Fruit fly (Drosophila melanogaster) whole organism, wandering third instar larva: ENCODE data around the gene Gdi.

Experiments
- Abd-B ChIP-seq: fragments of >200 bp; optimal IDR thresholded peaks from 2 replicates; lab custom pipeline; 2017; ENCODE audit warnings: missing biosample characterization, missing genetic modification characterization
- Dif ChIP-seq: fragments of 200-275, 200-300 bp; sonication (Bioruptor generic); optimal IDR thresholded peaks from 2 replicates; lab custom pipeline; 2018; ENCODE audit warnings: missing biosample characterization, missing genetic modification characterization; ENCODE audit not compliant: partially characterized antibody
- Hr78 ChIP-seq: fragments of >200 bp; optimal IDR thresholded peaks from 2 replicates; lab custom pipeline; 2017; ENCODE audit warnings: missing biosample characterization, missing genetic modification characterization
- dl ChIP-seq, 2 experiments: fragments of 175-275, 200-275 bp in 1 of 2; fragments of 200-275 bp in 1 of 2; sonication (Bioruptor generic); optimal IDR thresholded peaks; lab custom pipeline; 2018; ENCODE audit warnings: mild to moderate bottlenecking in 2 of 2, missing biosample characterization in 2 of 2, missing genetic modification characterization in 2 of 2, moderate library complexity in 2 of 2; ENCODE audit not compliant: partially characterized antibody in 2 of 2, insufficient read depth in 1 of 2
- h ChIP-seq: fragments of 200-800 bp; sonication (Bioruptor generic); optimal IDR thresholded peaks from 3 replicates; lab custom pipeline; 2016; ENCODE audit warnings: missing biosample characterization, mild to moderate bottlenecking, missing genetic modification characterization
- jim ChIP-seq: fragments of 175-275, 200-325 bp; sonication (Bioruptor generic); optimal IDR thresholded peaks from 2 replicates; lab custom pipeline; 2016; ENCODE audit warnings: missing biosample characterization, mild to moderate bottlenecking, missing genetic modification characterization
- psq ChIP-seq: fragments of 200-800 bp; sonication (Bioruptor generic); optimal IDR thresholded peaks from 3 replicates; lab custom pipeline; 2017; ENCODE audit warnings: missing biosample characterization, mild to moderate bottlenecking, missing genetic modification characterization, moderate library complexity
- woc ChIP-seq: sonication (Bioruptor generic); optimal IDR thresholded peaks from 2 replicates; lab custom pipeline; 2016; ENCODE audit warnings: missing biosample characterization, mild to moderate bottlenecking, missing genetic modification characterization

dm6 chr2L:9457456-9457855 is 37.2 kb downstream of the Gdi start:
- TF ChIP-seq h (GFP tag; lab: Kevin White, UChicago): no peak
- TF ChIP-seq Hr78 (GFP tag; lab: Kevin White, UChicago): no peak
- no peak for TF ChIP-seq Abd-B (GFP tag; lab: Kevin White, UChicago)
- no peak for TF ChIP-seq Dif
- no peak for TF ChIP-seq psq
- TF ChIP-seq dl (GFP tag; optimal IDR thresholded peaks at IDR 0.05; lab: Kevin White, UChicago; ENCODE audit: insufficient read depth in 1 of 2, partially characterized antibody in 2 of 2): no peak
- no peak for TF ChIP-seq jim (GFP tag; lab: Kevin White, UChicago)
- TF ChIP-seq woc (GFP tag; lab: Kevin White, UChicago): no peak
